Fruit fly (Drosophila melanogaster) whole organism, embryonic: Measurements from ENCODE around the gene Vha16-3.

ENCODE experiments used
- ATbp ChIP-seq: fragments of 200-800 bp; sonication (Bioruptor generic); optimal IDR thresholded peaks from 2 replicates; lab custom pipeline; 2017; ENCODE audit warnings: missing biosample characterization, mild to moderate bottlenecking, missing genetic modification characterization, missing genetic modification reagents
- Adf1 ChIP-seq: fragments of 200-800 bp; sonication (Bioruptor generic); IDR thresholded peaks from 2 replicates; pipeline ENCODE4 v1.3.6; 2022; ENCODE audit warnings: missing biosample characterization, missing genetic modification characterization
- Atf-2 ChIP-seq: fragments of 200-800 bp; sonication (Bioruptor generic); optimal IDR thresholded peaks from 2 replicates; lab custom pipeline; 2016; ENCODE audit warnings: missing biosample characterization, missing genetic modification characterization
- Bdp1 ChIP-seq: fragments of 200-800 bp; sonication (Bioruptor generic); optimal IDR thresholded peaks from 3 replicates; lab custom pipeline; 2016; ENCODE audit warnings: missing biosample characterization, missing genetic modification characterization
- Bgb ChIP-seq: fragments of 200-800 bp; sonication (Bioruptor generic); IDR thresholded peaks from 2 replicates; pipeline ENCODE4 v1.3.6; 2022; ENCODE audit warnings: missing biosample characterization, missing genetic modification characterization; ENCODE audit not compliant: partially characterized antibody
- CG10431 ChIP-seq: fragments of 200-800 bp; sonication (Bioruptor generic); optimal IDR thresholded peaks from 3 replicates; lab custom pipeline; 2018; ENCODE audit warnings: missing biosample characterization, mild to moderate bottlenecking, missing genetic modification characterization
- CG10979 ChIP-seq: fragments of 200-800 bp; sonication (Bioruptor generic); optimal IDR thresholded peaks from 2 replicates; lab custom pipeline; 2018; ENCODE audit warnings: missing biosample characterization, mild to moderate bottlenecking, missing genetic modification characterization, moderate library complexity
- CG11247 ChIP-seq: fragments of 200-800 bp; sonication (Bioruptor generic); IDR thresholded peaks from 2 replicates; pipeline ENCODE4 v1.3.6; 2022; ENCODE audit warnings: missing biosample characterization, missing genetic modification characterization
- CG12299 ChIP-seq: fragments of 200-800 bp; sonication (Bioruptor generic); optimal IDR thresholded peaks from 2 replicates; lab custom pipeline; 2018; ENCODE audit warnings: missing biosample characterization, mild to moderate bottlenecking, missing genetic modification characterization
- CG12659 ChIP-seq: fragments of 200-800 bp; sonication (Bioruptor generic); optimal IDR thresholded peaks from 3 replicates; lab custom pipeline; 2017; ENCODE audit warnings: mild to moderate bottlenecking, missing biosample characterization, missing genetic modification reagents, missing genetic modification characterization
- CG12942 ChIP-seq: fragments of 200-800 bp; sonication (Bioruptor generic); optimal IDR thresholded peaks from 3 replicates; lab custom pipeline; 2016; ENCODE audit warnings: missing biosample characterization, missing genetic modification characterization
- CG14050 ChIP-seq: fragments of 200-800 bp; sonication (Bioruptor generic); IDR thresholded peaks from 3 replicates; pipeline ENCODE4 v1.3.6; 2022; ENCODE audit warnings: missing biosample characterization, missing genetic modification characterization
- CG15479 ChIP-seq: fragments of 200-800 bp; sonication (Bioruptor generic); optimal IDR thresholded peaks from 3 replicates; lab custom pipeline; 2019; ENCODE audit warnings: missing biosample characterization, mild to moderate bottlenecking, missing genetic modification characterization, moderate library complexity
- CG16863 ChIP-seq: fragments of 200-800 bp; sonication (Bioruptor generic); optimal IDR thresholded peaks from 3 replicates; lab custom pipeline; 2016; ENCODE audit warnings: missing biosample characterization, missing genetic modification characterization
- CG17328 ChIP-seq: fragments of 200-800 bp; sonication (Bioruptor generic); IDR thresholded peaks from 2 replicates; pipeline ENCODE4 v1.3.6; 2022; ENCODE audit warnings: missing biosample characterization, missing genetic modification characterization
- CG18262 ChIP-seq: fragments of 200-800 bp; optimal IDR thresholded peaks from 3 replicates; lab custom pipeline; 2019; ENCODE audit warnings: missing biosample characterization, mild to moderate bottlenecking, missing genetic modification characterization, moderate library complexity
- CG18599 ChIP-seq: fragments of 200-800 bp; sonication (Bioruptor generic); optimal IDR thresholded peaks from 3 replicates; lab custom pipeline; 2017; ENCODE audit warnings: missing biosample characterization, missing genetic modification characterization, mild to moderate bottlenecking, moderate library complexity, missing genetic modification reagents
- CG2678 ChIP-seq: fragments of 200-800 bp; sonication (Bioruptor generic); optimal IDR thresholded peaks from 3 replicates; lab custom pipeline; 2019; ENCODE audit warnings: missing biosample characterization, mild to moderate bottlenecking, missing genetic modification characterization, moderate library complexity
- CG30431 ChIP-seq: fragments of 200-800 bp; sonication (Bioruptor generic); optimal IDR thresholded peaks from 2 replicates; lab custom pipeline; 2017; ENCODE audit warnings: missing biosample characterization, missing genetic modification characterization
- CG3163 ChIP-seq: fragments of 200-800 bp; sonication (Bioruptor generic); optimal IDR thresholded peaks from 3 replicates; lab custom pipeline; 2016; ENCODE audit warnings: missing biosample characterization, missing genetic modification characterization
- CG42726 ChIP-seq: fragments of 200-800 bp; sonication (Bioruptor generic); IDR thresholded peaks from 2 replicates; pipeline ENCODE4 v1.3.6; 2022; ENCODE audit warnings: missing biosample characterization, missing genetic modification characterization; ENCODE audit not compliant: partially characterized antibody
- CG4617 ChIP-seq: fragments of 200-800 bp; sonication (Bioruptor generic); optimal IDR thresholded peaks from 3 replicates; lab custom pipeline; 2016; ENCODE audit warnings: missing biosample characterization, missing genetic modification characterization, borderline replicate concordance
- CG4730 ChIP-seq: fragments of 200-800 bp; sonication (Bioruptor generic); IDR thresholded peaks from 2 replicates; pipeline ENCODE4 v1.3.6; 2022; ENCODE audit warnings: missing biosample characterization, missing genetic modification characterization
- CG6175 ChIP-seq: fragments of 200-800 bp; sonication (Bioruptor generic); IDR thresholded peaks from 3 replicates; pipeline ENCODE4 v1.3.6; 2022; ENCODE audit warnings: missing biosample characterization, missing genetic modification characterization
- CG6272 ChIP-seq: fragments of 200-800 bp; sonication (Bioruptor generic); IDR thresholded peaks from 2 replicates; pipeline ENCODE4 v1.3.6; 2022; ENCODE audit warnings: missing biosample characterization, missing genetic modification characterization
- CG8290 ChIP-seq, 3 experiments: fragments of 200-800 bp; sonication (Bioruptor generic); optimal IDR thresholded peaks; 2 replicates each; lab custom pipeline; 2016 to 2019; ENCODE audit warnings: missing biosample characterization in 3 of 3, missing genetic modification characterization in 3 of 3, mild to moderate bottlenecking in 2 of 3, moderate library complexity in 1 of 3
- CG8388 ChIP-seq: fragments of 200-800 bp; sonication (Bioruptor generic); optimal IDR thresholded peaks from 2 replicates; lab custom pipeline; 2019; ENCODE audit warnings: missing biosample characterization, mild to moderate bottlenecking, missing genetic modification characterization, moderate library complexity
- CG9797 ChIP-seq: fragments of 200-800 bp; sonication (Bioruptor generic); optimal IDR thresholded peaks from 3 replicates; lab custom pipeline; 2018; ENCODE audit warnings: missing biosample characterization, mild to moderate bottlenecking, missing genetic modification characterization
- CrebB ChIP-seq: fragments of 200-800 bp; sonication (Bioruptor generic); optimal IDR thresholded peaks from 3 replicates; lab custom pipeline; 2018; ENCODE audit warnings: missing biosample characterization, mild to moderate bottlenecking, missing genetic modification characterization
- Dip2 ChIP-seq: fragments of 200-800 bp; sonication (Bioruptor generic); IDR thresholded peaks from 2 replicates; pipeline ENCODE4 v1.3.6; 2022; ENCODE audit warnings: missing biosample characterization, missing genetic modification characterization
- Elba2 ChIP-seq: fragments of 200-800 bp; sonication (Bioruptor generic); optimal IDR thresholded peaks from 3 replicates; lab custom pipeline; 2016; ENCODE audit warnings: missing biosample characterization, missing genetic modification characterization
- Ets97D ChIP-seq: fragments of 200-800 bp; sonication (Bioruptor generic); optimal IDR thresholded peaks from 3 replicates; lab custom pipeline; 2016; ENCODE audit warnings: missing biosample characterization, missing genetic modification characterization
- HLH54F ChIP-seq: fragments of 200-800 bp; sonication (Bioruptor generic); optimal IDR thresholded peaks from 3 replicates; lab custom pipeline; 2016; ENCODE audit warnings: missing biosample characterization, missing genetic modification characterization
- Jarid2 ChIP-seq: fragments of 200-800 bp; sonication (Bioruptor generic); optimal IDR thresholded peaks from 3 replicates; lab custom pipeline; 2017; ENCODE audit warnings: mild to moderate bottlenecking, missing biosample characterization, missing genetic modification reagents, missing genetic modification characterization
- NC2α ChIP-seq: fragments of 200-800 bp; sonication (Bioruptor generic); optimal IDR thresholded peaks from 2 replicates; lab custom pipeline; 2016; ENCODE audit warnings: missing biosample characterization, missing genetic modification characterization
- Ptx1 ChIP-seq: fragments of 200-800 bp; sonication (Bioruptor generic); IDR thresholded peaks from 2 replicates; pipeline ENCODE4 v1.3.6; 2022; ENCODE audit warnings: missing biosample characterization, missing genetic modification characterization
- Six4 ChIP-seq: fragments of 200-800 bp; sonication (Bioruptor generic); optimal IDR thresholded peaks from 2 replicates; lab custom pipeline; 2016; ENCODE audit warnings: missing biosample characterization, missing genetic modification characterization
- Trl ChIP-seq, 3 experiments: fragments of >200 bp in 2 of 3; fragments of 200-800 bp in 1 of 3; sonication (Bioruptor generic) in 1 of 3; optimal IDR thresholded peaks; 2 replicates in 1 of 3; 3 replicates in 2 of 3; lab custom pipeline; 2016 to 2017; ENCODE audit warnings: missing biosample characterization in 1 of 3, missing genetic modification characterization in 1 of 3
- aop ChIP-seq: fragments of 200-800 bp; sonication (Bioruptor generic); IDR thresholded peaks from 2 replicates; pipeline ENCODE4 v1.3.6; 2022; ENCODE audit warnings: missing biosample characterization, missing genetic modification characterization
- ase ChIP-seq: fragments of 200-800 bp; sonication (Bioruptor generic); IDR thresholded peaks from 3 replicates; pipeline ENCODE4 v1.3.6; 2022; ENCODE audit warnings: missing biosample characterization, missing genetic modification characterization
- bcd ChIP-seq: fragments of 200-800 bp; sonication (Bioruptor generic); optimal IDR thresholded peaks from 2 replicates; lab custom pipeline; 2017; ENCODE audit warnings: missing biosample characterization, mild to moderate bottlenecking, missing genetic modification characterization
- eyg ChIP-seq: fragments of 200-800 bp; sonication (Bioruptor generic); optimal IDR thresholded peaks from 3 replicates; lab custom pipeline; 2016; ENCODE audit warnings: missing biosample characterization, missing genetic modification characterization
- fu2 ChIP-seq: fragments of 200-800 bp; sonication (Bioruptor generic); optimal IDR thresholded peaks from 2 replicates; lab custom pipeline; 2016; ENCODE audit warnings: missing biosample characterization, missing genetic modification characterization
- gfzf ChIP-seq: fragments of 200-800 bp; sonication (Bioruptor generic); optimal IDR thresholded peaks from 2 replicates; lab custom pipeline; 2016; ENCODE audit warnings: missing biosample characterization, mild to moderate bottlenecking, missing genetic modification characterization, moderate library complexity
- h ChIP-seq: fragments of >200 bp; optimal IDR thresholded peaks from 2 replicates; lab custom pipeline; 2017
- insv ChIP-seq, 2 experiments: fragments of 200-800 bp; sonication (Bioruptor generic); optimal IDR thresholded peaks; 3 replicates each; lab custom pipeline; 2016 to 2018; ENCODE audit warnings: missing biosample characterization in 2 of 2, missing genetic modification characterization in 2 of 2
- lab ChIP-seq: fragments of 200-800 bp; sonication (Bioruptor generic); optimal IDR thresholded peaks from 3 replicates; lab custom pipeline; 2017; ENCODE audit warnings: missing biosample characterization, missing genetic modification characterization, mild to moderate bottlenecking, moderate library complexity, missing genetic modification reagents
- pzg ChIP-seq: fragments of 200-800 bp; sonication (Bioruptor generic); optimal IDR thresholded peaks from 3 replicates; lab custom pipeline; 2018; ENCODE audit warnings: missing biosample characterization, mild to moderate bottlenecking, missing genetic modification characterization, moderate library complexity
- seq ChIP-seq: fragments of 200-800 bp; sonication (Bioruptor generic); IDR thresholded peaks from 2 replicates; pipeline ENCODE4 v1.3.6; 2022; ENCODE audit warnings: missing biosample characterization, missing genetic modification characterization
- so ChIP-seq: fragments of 200-800 bp; sonication (Bioruptor generic); IDR thresholded peaks from 3 replicates; pipeline ENCODE4 v1.3.6; 2022; ENCODE audit warnings: missing biosample characterization, missing genetic modification characterization
- sqz ChIP-seq: fragments of 200-800 bp; sonication (Bioruptor generic); optimal IDR thresholded peaks from 3 replicates; lab custom pipeline; 2018; ENCODE audit warnings: missing biosample characterization, mild to moderate bottlenecking, missing genetic modification characterization
- toy ChIP-seq: fragments of 200-800 bp; sonication (Bioruptor generic); IDR thresholded peaks from 2 replicates; pipeline ENCODE4 v1.3.6; 2022; ENCODE audit warnings: missing biosample characterization, missing genetic modification characterization

Vha16-3 gene

DNA sequence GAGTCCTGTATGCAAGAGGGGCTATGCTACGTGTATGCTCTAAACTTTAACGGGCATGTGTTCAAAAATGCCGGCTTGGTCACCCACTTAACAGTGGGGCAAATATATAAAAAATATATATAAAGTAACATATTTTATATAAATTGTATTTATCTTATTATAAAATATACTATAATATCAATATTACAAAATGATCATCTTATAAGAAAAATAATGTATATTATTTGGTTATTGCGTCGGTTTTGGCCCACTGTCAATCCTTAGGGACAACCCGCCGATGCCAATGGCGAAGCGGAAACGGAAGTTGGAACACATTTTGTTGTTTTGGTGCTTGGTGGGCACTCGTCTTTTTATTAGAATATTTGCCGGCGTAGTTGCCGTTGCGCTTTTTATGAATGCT lies 22.6 kb upstream of the Vha16-3 start (continued):
- TF ChIP-seq Ptx1 (GFP tag; lab: Robert Waterston, UW) (no peak), lab (GFP tag; lab: Kevin White, UChicago) (peak; percentile 63), gfzf (GFP tag; lab: Kevin White, UChicago) (no peak), CG42726 (no peak), seq (GFP tag; lab: Robert Waterston, UW) (no peak), CG18262 (tag; lab: Kevin White, UChicago) (peak; percentile 56), CG9797 (no peak), CG17328 (GFP tag; lab: Robert Waterston, UW) (peak; percentile 52), ase (GFP tag; lab: Robert Waterston, UW) (no peak), CG6272 (GFP tag; lab: Robert Waterston, UW) (no peak), Trl (optimal IDR thresholded peaks at IDR 0.05; lab: Kevin White, UChicago) (no peak), Trl (GFP tag; optimal IDR thresholded peaks at IDR 0.05; lab: Kevin White, UChicago) (no peak), Dip2 (no peak), Jarid2 (GFP tag; lab: Kevin White, UChicago) (no peak), CG18599 (GFP tag; lab: Kevin White, UChicago) (peak; percentile 69), CG6175 (GFP tag; lab: Robert Waterston, UW) (no peak), CG12299 (peak; percentile 38), CG11247 (GFP tag; lab: Robert Waterston, UW) (no peak), insv (GFP tag; optimal IDR thresholded peaks at IDR 0.05; lab: Kevin White, UChicago) (no peak), sqz (GFP tag; lab: Kevin White, UChicago) (no peak), CG10431 (GFP tag; lab: Kevin White, UChicago) (no peak), CG3163 (GFP tag; lab: Kevin White, UChicago) (no peak), Elba2 (GFP tag; lab: Kevin White, UChicago) (no peak), CG16863 (GFP tag; lab: Kevin White, UChicago) (no peak), CG4617 (GFP tag; lab: Kevin White, UChicago) (no peak), bcd (GFP tag; lab: Kevin White, UChicago) (no peak), CG4730 (GFP tag; lab: Robert Waterston, UW) (no peak), CG14050 (no peak), CG12659 (GFP tag; lab: Kevin White, UChicago) (peak; percentile 2), Ets97D (GFP tag; lab: Kevin White, UChicago) (no peak), Six4 (GFP tag; lab: Kevin White, UChicago) (no peak), HLH54F (GFP tag; lab: Kevin White, UChicago) (no peak), aop (GFP tag; lab: Robert Waterston, UW) (no peak), ATbp (GFP tag; lab: Kevin White, UChicago) (peak; percentile 24), Adf1 (GFP tag; lab: Robert Waterston, UW) (no peak), Atf-2 (no peak), CG12942 (no peak), CG2678 (peak; percentile 57), CG15479 (no peak), CG8388 (GFP tag; lab: Kevin White, UChicago) (peak; percentile 30), Bgb (no peak), h (lab: Kevin White, UChicago) (no peak), fu2 (no peak), eyg (GFP tag; lab: Kevin White, UChicago) (no peak), CG8290 (GFP tag; optimal IDR thresholded peaks at IDR 0.05; lab: Kevin White, UChicago) (no peak), CG8290 (tag; optimal IDR thresholded peaks at IDR 0.05; lab: Kevin White, UChicago) (no peak), NC2α (no peak), CrebB (tag; lab: Kevin White, UChicago) (no peak), CG10979 (peak; percentile 56), so (GFP tag; lab: Robert Waterston, UW) (no peak), CG30431 (no peak), toy (GFP tag; lab: Robert Waterston, UW) (no peak), pzg (GFP tag; lab: Kevin White, UChicago) (no peak), Bdp1 (GFP tag; lab: Kevin White, UChicago) (no peak)
